Worm (Caenorhabditis elegans) whole organism, young adult: ENCODE results near the gene idpc-3.

Experiments used
- D2030.7 ChIP-seq: fragments of 200-800 bp; sonication (Bioruptor generic); IDR thresholded peaks from 2 replicates; pipeline ENCODE4 v1.3.6; 2022; ENCODE audit warnings: missing genetic modification reagents, missing genetic modification characterization, missing compliant biosample characterization
- F10E7.11 ChIP-seq: sonication (generic microtip); optimal IDR thresholded peaks from 2 replicates; lab custom pipeline; 2017; ENCODE audit warnings: mild to moderate bottlenecking, missing genetic modification characterization, moderate library complexity, missing compliant biosample characterization
- F22D6.2 ChIP-seq: sonication (generic microtip); optimal IDR thresholded peaks from 2 replicates; lab custom pipeline; 2016; ENCODE audit warnings: mild to moderate bottlenecking, missing genetic modification characterization, missing compliant biosample characterization
- F55B11.4 ChIP-seq: sonication (generic microtip); optimal IDR thresholded peaks from 2 replicates; lab custom pipeline; 2016; ENCODE audit warnings: missing compliant biosample characterization, missing genetic modification characterization, borderline replicate concordance; ENCODE audit not compliant: insufficient read depth
- F57A8.1 ChIP-seq: fragments of 200-800 bp; sonication (Bioruptor generic); optimal IDR thresholded peaks from 2 replicates; lab custom pipeline; 2018; ENCODE audit warnings: mild to moderate bottlenecking, missing genetic modification characterization, moderate library complexity, missing compliant biosample characterization
- Y53G8AR.9 ChIP-seq: fragments of 200-800 bp; sonication (Bioruptor generic); conservative IDR thresholded peaks from 2 replicates; pipeline ENCODE4 v1.3.6; 2022; ENCODE audit warnings: missing genetic modification reagents, missing genetic modification characterization, missing compliant biosample characterization
- Y79H2A.3 ChIP-seq: fragments of 200-800 bp; sonication (Bioruptor generic); conservative IDR thresholded peaks from 2 replicates; pipeline ENCODE4 v1.3.6; 2022; ENCODE audit warnings: missing genetic modification reagents, missing genetic modification characterization, missing compliant biosample characterization
- Y95B8A.8 ChIP-seq: fragments of 200-800 bp; sonication (Bioruptor generic); IDR thresholded peaks from 2 replicates; pipeline ENCODE4 v1.3.6; 2022; ENCODE audit warnings: missing genetic modification reagents, missing genetic modification characterization, missing compliant biosample characterization
- akir-1 ChIP-seq: fragments of 200-800 bp; sonication (Bioruptor generic); optimal IDR thresholded peaks from 2 replicates; lab custom pipeline; 2018; ENCODE audit warnings: mild to moderate bottlenecking, missing genetic modification characterization, moderate library complexity, missing compliant biosample characterization
- ceh-91 ChIP-seq: fragments of 200-800 bp; sonication (Bioruptor generic); IDR thresholded peaks from 2 replicates; pipeline ENCODE4 v1.3.6; 2022; ENCODE audit warnings: missing genetic modification reagents, missing genetic modification characterization, missing compliant biosample characterization
- dpl-1 ChIP-seq: fragments of 150-350 bp; optimal IDR thresholded peaks from 2 replicates; lab custom pipeline; 2014; ENCODE audit warnings: missing biosample characterization, missing genetic modification reagents, missing genetic modification characterization
- efl-1 ChIP-seq: fragments of 150-350 bp; optimal IDR thresholded peaks from 2 replicates; lab custom pipeline; 2014; ENCODE audit warnings: missing biosample characterization, missing genetic modification reagents, missing genetic modification characterization
- egl-18 ChIP-seq: fragments of 200-800 bp; sonication (Bioruptor generic); IDR thresholded peaks from 2 replicates; pipeline ENCODE4 v1.3.6; 2022; ENCODE audit warnings: missing genetic modification reagents, missing genetic modification characterization, missing compliant biosample characterization
- egrh-3 ChIP-seq: fragments of 200-800 bp; sonication (Bioruptor generic); IDR thresholded peaks from 2 replicates; pipeline ENCODE4 v1.3.6; 2022; ENCODE audit warnings: missing genetic modification reagents, missing genetic modification characterization, missing compliant biosample characterization
- ekl-4 ChIP-seq: fragments of 200-800 bp; sonication (Bioruptor generic); IDR thresholded peaks from 2 replicates; pipeline ENCODE4 v1.3.6; 2022; ENCODE audit warnings: missing genetic modification reagents, missing genetic modification characterization, missing compliant biosample characterization
- hlh-12 ChIP-seq: sonication (generic microtip); optimal IDR thresholded peaks from 2 replicates; lab custom pipeline; 2016; ENCODE audit warnings: missing genetic modification characterization, missing compliant biosample characterization
- hsf-1 ChIP-seq: fragments of 200-800 bp; sonication (Bioruptor generic); IDR thresholded peaks from 2 replicates; pipeline ENCODE4 v1.3.6; 2022; ENCODE audit warnings: missing genetic modification reagents, missing genetic modification characterization, missing compliant biosample characterization
- let-607 ChIP-seq, 2 experiments: fragments of 200-800 bp in 1 of 2; sonication (Bioruptor generic) in 1 of 2; sonication (generic microtip) in 1 of 2; optimal IDR thresholded peaks; 2 replicates each; lab custom pipeline; 2016 to 2018; ENCODE audit warnings: mild to moderate bottlenecking in 2 of 2, missing compliant biosample characterization in 2 of 2, missing genetic modification characterization in 2 of 2, moderate library complexity in 2 of 2, missing genotype in 1 of 2
- lin-26 ChIP-seq: fragments of 200-800 bp; sonication (Bioruptor generic); IDR thresholded peaks from 2 replicates; pipeline ENCODE4 v1.3.6; 2022; ENCODE audit warnings: missing genetic modification reagents, missing genetic modification characterization, missing compliant biosample characterization
- lin-54 ChIP-seq: fragments of 200-800 bp; sonication (Bioruptor generic); optimal IDR thresholded peaks from 2 replicates; lab custom pipeline; 2018; ENCODE audit warnings: mild to moderate bottlenecking, missing genetic modification characterization, missing compliant biosample characterization
- lsl-1 ChIP-seq: fragments of 200-800 bp; sonication (Bioruptor generic); optimal IDR thresholded peaks from 2 replicates; lab custom pipeline; 2018; ENCODE audit warnings: mild to moderate bottlenecking, missing genetic modification characterization, moderate library complexity, missing compliant biosample characterization
- madf-6 ChIP-seq: fragments of 200-800 bp; sonication (Bioruptor generic); IDR thresholded peaks from 2 replicates; pipeline ENCODE4 v1.3.6; 2022; ENCODE audit warnings: missing genetic modification reagents, missing genetic modification characterization, missing compliant biosample characterization
- mcd-1 ChIP-seq: fragments of 200-800 bp; sonication (Bioruptor generic); IDR thresholded peaks from 2 replicates; pipeline ENCODE4 v1.3.6; 2022; ENCODE audit warnings: missing genetic modification reagents, missing genetic modification characterization, missing compliant biosample characterization
- mxl-1 ChIP-seq: sonication (generic microtip); optimal IDR thresholded peaks from 2 replicates; lab custom pipeline; 2016; ENCODE audit warnings: missing genetic modification characterization, missing compliant biosample characterization
- nhr-90 ChIP-seq: sonication (generic microtip); optimal IDR thresholded peaks from 2 replicates; lab custom pipeline; 2016; ENCODE audit warnings: missing genotype, mild to moderate bottlenecking, missing genetic modification characterization, missing compliant biosample characterization
- pbrm-1 ChIP-seq: fragments of 200-800 bp; sonication (Bioruptor generic); IDR thresholded peaks from 2 replicates; pipeline ENCODE4 v1.3.6; 2022; ENCODE audit warnings: missing genetic modification reagents, missing genetic modification characterization, missing compliant biosample characterization
- pha-4 ChIP-seq: fragments of 150-350 bp; sonication (generic microtip); optimal IDR thresholded peaks from 2 replicates; lab custom pipeline; 2014; ENCODE audit warnings: missing biosample characterization, missing genetic modification reagents, missing genetic modification characterization
- rec-8 ChIP-seq, 2 experiments: sonication (generic microtip); optimal IDR thresholded peaks; 2 replicates each; lab custom pipeline; 2016; ENCODE audit warnings: mild to moderate bottlenecking in 2 of 2, missing genetic modification characterization in 2 of 2, missing genetic modification reagents in 2 of 2, missing genotype in 2 of 2, missing biosample characterization in 1 of 2, missing compliant biosample characterization in 1 of 2, moderate library complexity in 1 of 2
- repo-1 ChIP-seq: sonication (generic microtip); optimal IDR thresholded peaks from 2 replicates; lab custom pipeline; 2017; ENCODE audit warnings: mild to moderate bottlenecking, missing genetic modification characterization, missing compliant biosample characterization
- rpc-1 ChIP-seq, 2 experiments: fragments of 150-350 bp in 1 of 2; sonication (generic microtip) in 1 of 2; optimal IDR thresholded peaks; 2 replicates each; lab custom pipeline; 2014 to 2018; ENCODE audit warnings: missing biosample characterization in 1 of 2, missing genetic modification characterization in 1 of 2, missing genetic modification reagents in 1 of 2, missing genotype in 1 of 2
- snpc-3.4 ChIP-seq: sonication (generic microtip); optimal IDR thresholded peaks from 2 replicates; lab custom pipeline; 2017; ENCODE audit warnings: missing genetic modification characterization, mild to moderate bottlenecking, missing compliant biosample characterization, antibody characterized with exemption, moderate library complexity, missing genotype, missing genetic modification reagents
- ztf-18 ChIP-seq: sonication (generic microtip); optimal IDR thresholded peaks from 2 replicates; lab custom pipeline; 2016; ENCODE audit warnings: missing genotype, mild to moderate bottlenecking, missing genetic modification characterization, missing compliant biosample characterization

idpc-3 gene

ce11 chrV:9654154-9654805 lies 25.3 kb upstream of the idpc-3 start, which contains the start of gene cyp-29A4 (continued):
- TF ChIP-seq mcd-1 (GFP tag; lab: Robert Waterston, UW), result no peak
- TF ChIP-seq, all 124 proteins: peak for 0

ce11 chrV:9651294-9651693 lies 22.3 kb upstream of the idpc-3 start, which contains the start of gene T06E4.21:
Gene T06E4.21, plus strand, starts transcription at chrV:9651594.
- TF ChIP-seq rpc-1 (optimal IDR thresholded peaks at IDR 0.05; lab: Kevin White, UChicago) (no peak), rpc-1 (tag; optimal IDR thresholded peaks at IDR 0.05; lab: Kevin White, UChicago) (no peak), F55B11.4 (tag; lab: Kevin White, UChicago) (no peak), egl-18 (GFP tag; lab: Robert Waterston, UW) (no peak), let-607 (tag; optimal IDR thresholded peaks at IDR 0.05; lab: Kevin White, UChicago) (no peak), Y53G8AR.9 (GFP tag; lab: Robert Waterston, UW) (no peak), F10E7.11 (tag; lab: Kevin White, UChicago) (no peak), Y95B8A.8 (GFP tag; lab: Robert Waterston, UW) (no peak), mxl-1 (tag; lab: Kevin White, UChicago) (no peak), lsl-1 (no peak), akir-1 (GFP tag; lab: Kevin White, UChicago) (no peak), lin-26 (GFP tag; lab: Robert Waterston, UW) (no peak), nhr-90 (tag; lab: Kevin White, UChicago) (no peak), F57A8.1 (GFP tag; lab: Kevin White, UChicago) (no peak), repo-1 (tag; lab: Kevin White, UChicago) (no peak), rec-8 (tag; optimal IDR thresholded peaks at IDR 0.05; lab: Kevin White, UChicago) (no peak), ekl-4 (GFP tag; lab: Robert Waterston, UW) (no peak), pha-4 (tag; lab: Kevin White, UChicago) (no peak), ceh-91 (GFP tag; lab: Robert Waterston, UW) (no peak), hlh-12 (no peak), F22D6.2 (tag; lab: Kevin White, UChicago) (no peak)
- TF ChIP-seq, all 124 proteins: peak for 0

ce11 chrV:9645507-9645906 lies 16.5 kb upstream of the idpc-3 start, which contains the start of the genes atl-1 and hcp-2:
Gene atl-1, minus strand, starts transcription at chrV:9645595.
Gene hcp-2, plus strand, starts transcription at chrV:9645859.
- TF ChIP-seq efl-1 (GFP tag; lab: Kevin White, UChicago) (peak; percentile 74), pbrm-1 (GFP tag; lab: Robert Waterston, UW) (no peak), hsf-1 (GFP tag; lab: Robert Waterston, UW) (no peak), let-607 (tag; optimal IDR thresholded peaks at IDR 0.05; lab: Kevin White, UChicago) (no peak), Y79H2A.3 (GFP tag; lab: Robert Waterston, UW) (no peak), mxl-1 (tag; lab: Kevin White, UChicago) (no peak), egrh-3 (GFP tag; lab: Robert Waterston, UW) (no peak), snpc-3.4 (no peak), ztf-18 (tag; lab: Kevin White, UChicago) (no peak), D2030.7 (GFP tag; lab: Robert Waterston, UW) (0 out of 2 replicates have a peak, but pooled peaks have one; percentile 14), madf-6 (GFP tag; lab: Robert Waterston, UW) (peak; percentile 48; the same call in 1 of the 2 replicates), lsl-1 (peak; percentile 26), lin-54 (GFP tag; lab: Kevin White, UChicago) (peak; percentile 3), dpl-1 (peak; percentile 34)
